Fruit fly (Drosophila melanogaster) whole organism, pupa: ENCODE data around the gene dsx.

Experiments
- CG10348 ChIP-seq: fragments of 200-800 bp; sonication (Bioruptor generic); IDR thresholded peaks from 2 replicates; pipeline ENCODE4 v1.3.6; 2022; ENCODE audit warnings: missing biosample characterization, missing genetic modification characterization
- CG14655 ChIP-seq: fragments of 200-800 bp; sonication (Bioruptor generic); optimal IDR thresholded peaks from 3 replicates; lab custom pipeline; 2017; ENCODE audit warnings: mild to moderate bottlenecking, missing biosample characterization, missing genetic modification reagents, missing genetic modification characterization
- CG15710 ChIP-seq: fragments of 200-800 bp; sonication (Bioruptor generic); optimal IDR thresholded peaks from 2 replicates; lab custom pipeline; 2018; ENCODE audit warnings: missing biosample characterization, mild to moderate bottlenecking, missing genetic modification characterization, moderate library complexity
- CG34367 ChIP-seq: fragments of 200-800 bp; sonication (Bioruptor generic); optimal IDR thresholded peaks from 2 replicates; lab custom pipeline; 2018; ENCODE audit warnings: missing biosample characterization, mild to moderate bottlenecking, missing genetic modification characterization
- D1 ChIP-seq: fragments of 200-800 bp; sonication (Bioruptor generic); optimal IDR thresholded peaks from 2 replicates; lab custom pipeline; 2018; ENCODE audit warnings: missing biosample characterization, mild to moderate bottlenecking, missing genetic modification characterization, moderate library complexity
- gl ChIP-seq: fragments of 200-800 bp; sonication (Bioruptor generic); optimal IDR thresholded peaks from 2 replicates; lab custom pipeline; 2018; ENCODE audit warnings: missing biosample characterization, mild to moderate bottlenecking, missing genetic modification characterization

dm6 chr3R:7884433-7884832, 82.8 kb downstream of the dsx start:
- no peak for TF ChIP-seq CG15710
- no peak for TF ChIP-seq CG10348
- TF ChIP-seq D1 (tag; lab: Kevin White, UChicago): no peak
- TF ChIP-seq CG34367 (tag; lab: Kevin White, UChicago): no peak
- no peak for TF ChIP-seq gl (tag; lab: Kevin White, UChicago)
- no peak for TF ChIP-seq CG14655 (GFP tag; lab: Kevin White, UChicago)
